Worm (Caenorhabditis elegans) whole organism, mixed stage, embryonic: ENCODE measurements around the gene F46E10.2.

ENCODE experiments used
- lsy-2 ChIP-seq: fragments of 150-350 bp; optimal IDR thresholded peaks from 2 replicates; lab custom pipeline; 2014; ENCODE audit warnings: missing biosample characterization, missing genetic modification characterization
- mep-1 ChIP-seq: fragments of 150-350 bp; optimal IDR thresholded peaks from 2 replicates; lab custom pipeline; 2017; ENCODE audit warnings: missing biosample characterization, missing genetic modification reagents, missing genetic modification characterization, inconsistent platforms
- nhr-28 ChIP-seq: fragments of 150-350 bp; optimal IDR thresholded peaks from 2 replicates; lab custom pipeline; 2014; ENCODE audit warnings: missing biosample characterization, missing genetic modification characterization
- nhr-76 ChIP-seq: sonication (generic microtip); optimal IDR thresholded peaks from 2 replicates; lab custom pipeline; 2017; ENCODE audit warnings: missing biosample characterization, missing genetic modification characterization
- unc-39 ChIP-seq: fragments of 150-350 bp; optimal IDR thresholded peaks from 2 replicates; lab custom pipeline; 2014; ENCODE audit warnings: missing biosample characterization, missing genetic modification characterization
- ztf-11 ChIP-seq: fragments of 150-350 bp; optimal IDR thresholded peaks from 2 replicates; lab custom pipeline; 2014; ENCODE audit warnings: missing biosample characterization, missing genetic modification characterization

DNA sequence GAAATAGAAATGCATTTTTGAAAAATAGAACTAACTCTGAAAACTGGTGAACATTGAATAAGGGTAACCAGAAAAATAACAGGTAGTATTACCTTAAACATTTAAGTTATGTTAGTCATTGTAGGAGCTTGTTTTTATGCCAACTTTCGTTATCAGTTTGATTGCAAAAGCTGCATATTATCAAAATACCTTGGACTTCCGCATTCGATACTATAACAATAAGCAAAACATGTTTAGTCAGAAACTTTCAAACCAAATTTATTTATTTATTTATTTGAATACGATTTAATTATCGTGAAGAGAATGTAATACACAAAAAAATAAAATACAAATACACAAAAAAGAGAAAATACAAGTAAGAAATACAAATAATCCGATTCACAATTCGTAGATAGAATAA, 34.1 kb downstream of the F46E10.2 start, which contains the start of gene K04A8.19:
- TF ChIP-seq unc-39 (tag; lab: Kevin White, UChicago) (no peak), lsy-2 (tag; lab: Kevin White, UChicago) (no peak), ztf-11 (tag; lab: Kevin White, UChicago) (no peak), mep-1 (no peak), nhr-28 (tag; lab: Kevin White, UChicago) (no peak), nhr-76 (tag; lab: Kevin White, UChicago) (no peak)
